Worm (Caenorhabditis elegans) whole organism, early embryonic: ENCODE measurements around the gene srh-204.

Experiments
- B0310.2 ChIP-seq: sonication (generic microtip); optimal IDR thresholded peaks from 2 replicates; lab custom pipeline; 2016; ENCODE audit warnings: mild to moderate bottlenecking, missing genetic modification characterization, missing compliant biosample characterization
- F13C5.2 ChIP-seq: sonication (generic microtip); optimal IDR thresholded peaks from 2 replicates; lab custom pipeline; 2017; ENCODE audit warnings: mild to moderate bottlenecking, missing genetic modification characterization, inconsistent platforms, missing compliant biosample characterization
- aly-1 ChIP-seq: sonication (generic microtip); optimal IDR thresholded peaks from 2 replicates; lab custom pipeline; 2016; ENCODE audit warnings: missing genetic modification characterization, missing compliant biosample characterization
- ama-1 ChIP-seq: fragments of 150-350 bp; optimal IDR thresholded peaks from 2 replicates; lab custom pipeline; 2014
- ceh-13 ChIP-seq: fragments of 200-800 bp; sonication (Bioruptor generic); optimal IDR thresholded peaks from 2 replicates; lab custom pipeline; 2018; ENCODE audit warnings: mild to moderate bottlenecking, missing genetic modification characterization, missing compliant biosample characterization
- ceh-36 ChIP-seq: sonication (generic microtip); optimal IDR thresholded peaks from 2 replicates; lab custom pipeline; 2016; ENCODE audit warnings: missing genetic modification characterization, inconsistent platforms, missing compliant biosample characterization
- ets-7 ChIP-seq: sonication (generic microtip); optimal IDR thresholded peaks from 2 replicates; lab custom pipeline; 2016; ENCODE audit warnings: missing genotype, missing genetic modification characterization, missing compliant biosample characterization
- flt-1 ChIP-seq: fragments of 200-800 bp; sonication (Bioruptor generic); IDR thresholded peaks from 2 replicates; pipeline ENCODE4 v1.3.6; 2022; ENCODE audit warnings: missing genetic modification characterization, missing compliant biosample characterization
- hmbx-1 ChIP-seq: sonication (generic microtip); optimal IDR thresholded peaks from 2 replicates; lab custom pipeline; 2016; ENCODE audit warnings: mild to moderate bottlenecking, missing genetic modification characterization, missing compliant biosample characterization
- hmg-4 ChIP-seq: fragments of 200-800 bp; sonication (Bioruptor generic); optimal IDR thresholded peaks from 2 replicates; lab custom pipeline; 2018; ENCODE audit warnings: mild to moderate bottlenecking, missing genetic modification characterization, missing compliant biosample characterization
- hnd-1 ChIP-seq: sonication (generic microtip); optimal IDR thresholded peaks from 2 replicates; lab custom pipeline; 2016; ENCODE audit warnings: missing genetic modification characterization, missing compliant biosample characterization
- pes-1 ChIP-seq: fragments of 200-800 bp; sonication (Bioruptor generic); IDR thresholded peaks from 2 replicates; pipeline ENCODE4 v1.3.6; 2022; ENCODE audit warnings: missing genetic modification reagents, missing genetic modification characterization, missing compliant biosample characterization
- scrt-1 ChIP-seq: fragments of 200-800 bp; sonication (Bioruptor generic); IDR thresholded peaks from 2 replicates; pipeline ENCODE4 v1.3.6; 2022; ENCODE audit warnings: missing genetic modification characterization, missing compliant biosample characterization
- sea-1 ChIP-seq: fragments of 200-800 bp; sonication (Bioruptor generic); conservative IDR thresholded peaks from 2 replicates; pipeline ENCODE4 v1.3.6; 2022; ENCODE audit warnings: missing genetic modification characterization, missing compliant biosample characterization
- tbx-11 ChIP-seq: fragments of 200-800 bp; sonication (Bioruptor generic); IDR thresholded peaks from 2 replicates; pipeline ENCODE4 v1.3.6; 2022; ENCODE audit warnings: missing genetic modification characterization, missing compliant biosample characterization
- tbx-37 ChIP-seq: fragments of 200-800 bp; sonication (Bioruptor generic); conservative IDR thresholded peaks from 2 replicates; pipeline ENCODE4 v1.3.6; 2022; ENCODE audit warnings: missing genetic modification reagents, missing genetic modification characterization, missing compliant biosample characterization
- tra-4 ChIP-seq: sonication (generic microtip); optimal IDR thresholded peaks from 2 replicates; lab custom pipeline; 2017; ENCODE audit warnings: missing genetic modification characterization, missing compliant biosample characterization

srh-204 gene

DNA sequence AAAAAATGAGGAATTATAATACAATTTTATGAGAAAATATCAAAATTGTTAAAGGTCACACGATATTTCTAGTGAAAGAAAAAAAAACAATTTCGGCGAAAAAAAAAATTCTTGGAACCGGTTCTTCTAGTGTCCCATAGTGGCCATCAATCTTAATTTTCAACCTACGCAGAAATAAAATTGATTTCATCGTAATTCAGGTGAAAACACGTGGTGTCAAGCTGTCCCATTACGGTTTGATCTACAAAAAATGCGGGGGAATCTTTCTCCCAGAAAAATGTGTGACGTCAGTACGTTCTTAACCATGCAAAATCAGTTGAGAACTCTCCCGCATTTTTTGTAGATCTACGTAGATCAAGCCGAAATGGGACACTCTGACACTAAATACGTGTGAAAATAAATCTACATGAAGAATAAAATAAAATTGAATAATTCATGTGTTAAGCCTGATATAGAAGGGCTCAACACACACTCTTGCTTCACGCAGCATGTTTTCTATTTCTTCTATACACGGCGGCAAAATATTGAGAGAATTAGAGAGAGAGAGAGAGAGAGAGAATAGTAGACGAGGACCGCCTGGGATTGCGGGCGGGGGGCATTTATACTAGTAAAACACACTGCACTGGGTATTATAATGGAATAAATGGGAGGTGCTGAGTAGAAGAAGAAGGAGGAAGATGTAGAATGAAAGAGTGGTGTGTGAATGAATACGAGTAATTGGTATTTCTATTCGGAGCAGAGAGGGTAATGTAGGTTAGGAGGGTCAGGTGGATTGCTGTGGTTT is 47.3 kb downstream of the srh-204 start:
- TF ChIP-seq flt-1 (GFP tag; lab: Robert Waterston, UW), result no peak
- no peak for TF ChIP-seq ceh-36 (tag; lab: Kevin White, UChicago)
- no peak for TF ChIP-seq hnd-1
- no peak for TF ChIP-seq ama-1
- TF ChIP-seq scrt-1 (GFP tag; lab: Robert Waterston, UW), result no peak
- no peak for TF ChIP-seq tra-4 (tag; lab: Kevin White, UChicago)
- TF ChIP-seq aly-1 (tag; lab: Kevin White, UChicago), result no peak

DNA sequence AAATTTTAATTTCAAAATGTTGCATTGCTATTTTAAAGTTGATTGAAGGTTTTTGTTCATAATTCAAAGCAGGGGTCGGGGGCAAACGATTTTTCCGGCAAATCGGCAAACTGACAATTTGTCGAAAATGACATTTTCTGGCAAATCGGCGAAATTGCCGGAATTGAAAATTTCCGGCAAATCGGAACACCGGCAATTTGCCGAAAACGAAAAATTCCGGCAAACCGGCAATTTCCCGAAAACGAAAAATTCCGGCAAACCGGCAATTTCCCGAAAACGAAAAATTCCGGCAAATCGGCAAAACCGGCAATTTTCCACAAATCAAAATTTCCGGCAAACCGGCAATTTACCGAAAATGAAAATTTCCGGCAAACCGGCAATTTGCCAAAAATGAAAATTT is 50.0 kb downstream of the srh-204 start:
- TF ChIP-seq ceh-13 (GFP tag; lab: Kevin White, UChicago) (no peak), tbx-11 (no peak), tra-4 (tag; lab: Kevin White, UChicago) (no peak), hnd-1 (no peak), pes-1 (no peak), aly-1 (tag; lab: Kevin White, UChicago) (no peak), F13C5.2 (tag; lab: Kevin White, UChicago) (no peak), tbx-37 (GFP tag; lab: Robert Waterston, UW) (no peak), ceh-36 (tag; lab: Kevin White, UChicago) (no peak), ets-7 (tag; lab: Kevin White, UChicago) (no peak), flt-1 (GFP tag; lab: Robert Waterston, UW) (no peak), hmbx-1 (tag; lab: Kevin White, UChicago) (no peak), B0310.2 (tag; lab: Kevin White, UChicago) (no peak), ama-1 (no peak), sea-1 (GFP tag; lab: Robert Waterston, UW) (no peak), scrt-1 (GFP tag; lab: Robert Waterston, UW) (no peak), hmg-4 (GFP tag; lab: Kevin White, UChicago) (no peak)

ce11 chrV:4189618-4190017 is 50.6 kb downstream of the srh-204 start:
- TF ChIP-seq scrt-1 (GFP tag; lab: Robert Waterston, UW), result no peak
- no peak for TF ChIP-seq aly-1 (tag; lab: Kevin White, UChicago)
- TF ChIP-seq tbx-11, result no peak
- TF ChIP-seq B0310.2 (tag; lab: Kevin White, UChicago), result no peak
- TF ChIP-seq tbx-37 (GFP tag; lab: Robert Waterston, UW), result no peak
- no peak for TF ChIP-seq F13C5.2 (tag; lab: Kevin White, UChicago)
- TF ChIP-seq flt-1 (GFP tag; lab: Robert Waterston, UW), result no peak
- no peak for TF ChIP-seq ama-1
- TF ChIP-seq hnd-1, result no peak
